Worm (Caenorhabditis elegans): ENCODE data around the gene cyp-13A4.

cyp-13A4 gene

DNA sequence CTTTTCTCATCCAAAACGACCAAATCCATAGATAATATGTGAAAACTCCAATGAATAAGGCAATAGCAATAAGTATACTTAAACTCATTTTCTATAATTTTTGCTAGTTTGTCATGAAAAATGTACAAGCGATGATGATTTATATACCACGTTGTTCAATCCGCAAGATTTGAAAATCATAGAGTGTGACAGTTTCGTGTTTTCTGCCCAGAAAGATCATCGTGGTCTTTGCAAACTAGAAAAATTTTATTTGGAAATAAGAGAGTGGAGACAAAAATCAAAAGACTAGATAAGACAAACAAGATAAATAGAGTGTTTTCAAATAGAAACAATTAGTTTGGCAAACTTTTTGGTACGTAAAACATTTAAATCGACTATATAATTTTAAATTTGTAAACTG is 4.3 kb downstream of the cyp-13A4 start, which contains the start of gene cyp-13A3:
TSS of gene cyp-13A3 (minus strand) at position 101 of the 400 bp plus-strand sequence.
- no peak for TF ChIP-seq unc-62 (GFP tag; optimal IDR thresholded peaks at IDR 0.05)

DNA sequence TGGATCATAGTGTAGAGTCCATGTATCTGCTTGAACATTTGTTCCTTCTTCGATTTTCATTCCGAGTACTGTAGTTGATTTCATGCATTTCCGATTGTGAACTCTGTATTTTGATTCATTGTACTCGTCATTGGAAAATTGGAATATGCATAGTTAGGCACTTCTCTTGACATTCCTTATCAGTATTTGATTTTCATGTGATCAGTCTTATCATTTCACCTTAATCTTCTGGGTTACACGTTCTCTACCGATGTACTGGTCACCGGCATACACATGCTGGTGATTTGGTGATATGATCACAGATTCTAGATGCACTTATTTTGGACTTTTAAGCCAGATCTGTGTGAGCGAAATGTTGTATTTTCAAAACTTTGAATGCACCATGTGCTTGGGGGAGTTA is 6.4 kb downstream of the cyp-13A4 start:
- TF ChIP-seq unc-62 (GFP tag; optimal IDR thresholded peaks at IDR 0.05), result no peak

DNA sequence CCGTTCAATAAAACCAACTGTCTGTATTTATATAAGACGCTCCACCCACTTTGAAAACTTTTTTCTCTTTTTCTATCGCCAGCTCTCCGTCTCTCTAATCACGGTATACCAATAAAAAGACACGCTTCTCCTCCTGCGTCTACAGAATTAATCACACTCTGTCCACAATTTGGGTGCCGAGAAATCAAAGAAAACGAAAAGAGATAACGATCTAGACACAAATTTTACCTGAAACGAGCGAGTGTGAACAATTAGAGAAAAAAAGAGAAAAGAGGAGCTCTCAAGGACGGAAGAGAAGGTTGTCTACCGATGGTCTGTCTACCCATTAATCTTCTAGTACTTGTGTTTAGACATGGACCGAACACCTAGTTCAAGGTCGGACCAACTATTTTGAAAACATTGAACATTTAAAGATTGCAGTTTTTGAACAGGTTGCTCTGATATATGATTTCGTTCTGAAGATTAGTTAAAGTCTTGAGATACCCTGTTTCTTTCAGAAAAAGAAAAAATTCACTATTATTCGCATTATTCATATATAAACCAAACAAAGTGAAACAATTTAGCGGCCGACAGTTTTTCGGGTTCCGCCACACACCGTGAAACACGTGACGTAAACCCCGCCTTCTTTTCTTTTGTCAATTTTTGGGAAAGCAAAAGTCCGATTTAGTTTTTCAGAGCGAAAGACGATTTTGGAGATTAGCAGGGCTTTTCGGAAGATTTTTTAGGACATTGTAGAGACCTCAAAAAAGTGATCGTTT is 10.0 kb downstream of the cyp-13A4 start, which contains the start of gene cyp-13A2:
TSS of gene cyp-13A2 (minus strand) at position 235 of the 758 bp plus-strand sequence.
- TF ChIP-seq unc-62 (GFP tag; optimal IDR thresholded peaks at IDR 0.05), result no peak

DNA sequence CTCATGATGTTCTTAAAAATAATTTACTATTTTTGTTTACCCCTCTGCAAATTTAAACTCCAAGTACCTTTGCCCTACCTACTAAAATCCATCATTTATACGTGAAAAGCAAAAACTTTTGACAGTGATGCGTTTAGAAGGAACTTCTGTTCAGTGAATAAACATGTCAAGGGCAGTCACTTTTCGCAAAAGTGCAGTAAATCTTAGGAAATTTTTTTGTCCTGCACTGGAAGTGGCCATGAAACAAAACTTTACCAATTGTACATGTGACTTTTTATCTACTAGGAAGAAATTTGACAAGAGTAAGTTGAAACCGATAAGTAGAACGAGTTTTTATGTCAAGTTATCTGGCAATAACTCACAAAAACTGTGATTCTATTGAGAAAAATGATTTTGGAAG is 11.3 kb downstream of the cyp-13A4 start:
- no peak for TF ChIP-seq unc-62 (GFP tag; optimal IDR thresholded peaks at IDR 0.05)

DNA sequence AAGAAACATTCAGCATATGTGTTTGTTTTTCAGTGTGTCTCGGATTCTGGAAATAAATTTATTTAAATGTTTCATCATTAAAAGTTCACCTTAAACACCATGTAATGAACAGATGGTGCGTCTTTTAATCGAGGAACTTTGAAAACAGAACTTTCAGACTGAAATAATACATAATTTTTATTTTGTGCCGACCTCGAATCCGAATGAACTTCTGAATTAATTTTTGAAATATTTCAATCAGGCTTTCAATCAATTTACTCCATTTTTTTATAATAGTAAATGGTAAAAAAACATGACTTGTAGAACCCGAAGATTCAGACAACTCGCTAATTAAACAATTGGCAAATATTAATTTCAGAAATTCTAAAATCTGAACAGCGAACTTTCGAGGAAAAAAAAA is 15.2 kb downstream of the cyp-13A4 start, which contains the start of gene T10B9.14:
TSS of gene T10B9.14 (minus strand) at position 101 of the 400 bp plus-strand sequence.
- TF ChIP-seq unc-62 (GFP tag; optimal IDR thresholded peaks at IDR 0.05), result no peak

DNA sequence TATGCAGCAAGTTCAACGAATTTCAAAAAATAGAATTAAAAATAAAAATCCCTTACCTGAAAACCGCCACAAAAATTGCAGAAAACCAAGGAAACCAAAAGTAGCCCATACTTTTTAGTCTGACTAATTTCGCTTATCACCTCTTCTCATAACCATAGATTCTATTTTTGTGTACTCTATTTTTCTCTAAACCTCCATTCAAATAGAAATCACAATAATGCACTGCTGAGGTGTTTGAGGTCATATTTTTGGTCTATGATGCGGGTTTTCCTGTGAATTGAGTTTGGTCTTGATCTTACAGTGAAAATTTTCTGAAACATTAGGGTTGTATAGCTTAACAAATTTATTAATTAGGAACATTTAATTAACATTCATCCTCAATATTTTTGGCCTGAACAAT is 15.7 kb downstream of the cyp-13A4 start, which contains the start of gene cyp-13A1:
TSS of gene cyp-13A1 (minus strand) at position 156 of the 400 bp plus-strand sequence.
- no peak for TF ChIP-seq unc-62 (GFP tag; optimal IDR thresholded peaks at IDR 0.05)

DNA sequence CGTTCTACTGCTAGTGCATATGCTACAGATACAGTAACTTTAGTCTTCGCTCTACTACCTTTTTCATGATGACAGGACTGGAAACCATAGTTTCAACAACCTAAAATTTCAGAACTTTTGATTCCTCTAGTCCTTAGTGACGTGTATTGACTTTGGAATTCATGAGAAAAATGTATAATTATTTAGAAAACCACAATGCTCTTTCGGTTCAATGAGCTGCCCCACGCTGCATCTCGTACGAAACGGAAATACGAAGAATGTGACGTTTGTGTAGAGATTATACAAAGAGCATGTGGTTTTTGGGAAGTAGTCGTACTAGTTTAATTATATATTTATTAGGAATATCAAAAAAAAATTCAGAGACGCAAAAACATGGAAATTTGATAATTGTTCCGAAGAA is 19.0 kb downstream of the cyp-13A4 start:
- no peak for TF ChIP-seq unc-62 (GFP tag; optimal IDR thresholded peaks at IDR 0.05)

DNA sequence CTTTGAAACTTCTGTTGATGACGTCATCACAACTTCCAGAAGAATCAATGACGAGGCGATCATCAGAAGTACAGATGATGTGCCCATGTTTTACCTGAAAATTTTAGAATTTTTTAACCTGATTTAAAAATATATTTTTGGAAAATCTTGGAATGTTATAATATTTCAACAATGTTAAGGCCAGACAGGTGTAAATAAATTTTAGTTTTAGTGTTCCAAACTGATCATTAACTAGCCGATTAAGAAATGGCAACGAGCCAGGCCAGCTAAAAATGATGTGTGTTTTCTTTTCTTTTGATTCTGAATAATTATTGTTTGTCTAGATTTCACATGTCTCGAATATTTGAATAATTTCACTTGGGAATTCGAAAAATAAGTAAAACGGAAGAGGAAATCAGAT is 21.8 kb downstream of the cyp-13A4 start, which contains the start of gene T10B9.9:
TSS of gene T10B9.9 (minus strand) at position 101 of the 400 bp plus-strand sequence.
- TF ChIP-seq unc-62 (GFP tag; optimal IDR thresholded peaks at IDR 0.05), result no peak

DNA sequence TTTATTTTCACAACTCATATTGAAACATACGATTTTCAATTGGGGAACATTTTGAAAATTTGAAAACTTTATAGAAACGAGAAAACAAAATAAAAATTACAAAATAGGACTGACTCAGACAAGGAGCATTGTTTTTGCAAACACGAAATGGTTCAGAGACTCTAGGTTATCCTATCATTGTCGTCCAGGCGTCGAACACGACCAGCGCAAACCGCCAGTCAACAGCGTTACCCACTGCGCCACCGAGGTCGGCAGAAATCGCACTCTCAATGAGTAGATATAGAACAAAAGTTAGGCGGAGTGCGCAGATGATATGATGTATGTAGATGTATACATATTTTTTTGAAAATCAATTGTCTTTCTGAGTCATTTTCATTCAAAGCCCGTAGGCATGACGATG is 22.9 kb downstream of the cyp-13A4 start:
- TF ChIP-seq unc-62 (GFP tag; optimal IDR thresholded peaks at IDR 0.05), result no peak

DNA sequence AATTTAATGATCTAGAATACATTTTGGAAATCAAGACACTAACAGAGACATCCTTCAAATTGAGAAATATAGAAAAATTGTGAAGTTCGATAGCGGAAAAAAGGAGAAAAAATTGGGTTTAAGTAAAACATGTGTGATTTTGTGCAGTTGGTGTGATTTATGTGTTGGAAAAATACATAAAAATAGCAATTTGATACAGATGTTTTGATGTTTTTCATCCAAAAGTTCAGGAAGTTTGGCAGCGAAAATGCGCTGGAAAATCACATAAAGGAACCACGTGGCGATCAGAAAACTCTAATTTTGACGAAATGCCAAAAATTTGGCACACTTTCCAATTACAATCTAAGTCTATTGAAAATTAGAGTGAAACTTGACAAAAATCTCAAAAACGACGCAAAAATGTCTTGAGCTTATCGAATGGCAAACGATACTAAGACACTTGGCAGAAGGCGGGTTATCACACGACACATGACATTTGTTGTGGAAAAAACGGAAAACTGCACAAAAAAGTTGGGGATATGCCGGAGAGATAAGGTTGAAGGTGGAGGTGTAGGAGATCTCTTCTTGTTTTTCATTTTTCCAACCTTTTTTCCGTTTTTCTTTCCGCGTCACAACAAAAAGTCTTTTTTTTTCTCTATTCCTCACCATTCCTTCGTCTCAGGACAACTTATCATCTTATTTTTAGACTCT is 23.5 kb downstream of the cyp-13A4 start, which contains the start of gene ZK1321.4:
TSS of gene ZK1321.4 (minus strand) at position 51 of the 690 bp plus-strand sequence.
- no peak for TF ChIP-seq unc-62 (GFP tag; optimal IDR thresholded peaks at IDR 0.05)

DNA sequence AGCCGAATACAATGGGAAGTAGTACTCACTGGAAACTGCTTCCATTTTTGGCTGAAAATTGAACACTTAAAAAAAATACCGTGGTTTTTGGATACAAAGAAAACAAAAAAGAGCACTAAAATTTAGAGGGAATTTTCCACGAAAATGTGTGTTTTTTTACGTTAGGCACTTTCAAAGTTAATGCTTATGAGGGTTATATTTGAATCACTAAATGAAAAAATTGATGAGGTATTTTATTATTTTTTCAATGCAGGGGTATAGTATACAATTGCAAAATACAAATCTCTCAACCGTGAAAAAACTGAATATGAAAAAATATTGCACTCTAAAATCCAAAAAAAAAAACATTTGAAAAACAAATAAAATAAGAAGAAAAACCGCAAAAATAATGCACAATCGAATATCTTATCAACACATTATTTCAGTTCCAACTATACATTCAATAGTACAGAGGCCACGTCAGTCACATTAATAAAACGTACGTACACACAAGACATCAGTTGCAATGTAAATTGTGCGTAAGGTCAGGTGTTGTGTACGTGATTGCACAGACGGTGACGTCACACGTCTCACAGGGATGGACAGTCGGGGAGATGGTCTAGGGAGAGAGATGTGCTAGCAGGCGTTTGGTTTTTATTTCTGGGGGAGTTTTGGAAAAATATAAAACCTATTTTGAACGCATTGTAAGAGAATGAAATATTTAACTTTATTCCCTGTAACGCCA is 27.6 kb downstream of the cyp-13A4 start, which contains the start of gene aqp-10:
TSS of gene aqp-10 (minus strand) at position 51 of the 724 bp plus-strand sequence.
- TF ChIP-seq unc-62 (GFP tag; optimal IDR thresholded peaks at IDR 0.05), result no peak

DNA sequence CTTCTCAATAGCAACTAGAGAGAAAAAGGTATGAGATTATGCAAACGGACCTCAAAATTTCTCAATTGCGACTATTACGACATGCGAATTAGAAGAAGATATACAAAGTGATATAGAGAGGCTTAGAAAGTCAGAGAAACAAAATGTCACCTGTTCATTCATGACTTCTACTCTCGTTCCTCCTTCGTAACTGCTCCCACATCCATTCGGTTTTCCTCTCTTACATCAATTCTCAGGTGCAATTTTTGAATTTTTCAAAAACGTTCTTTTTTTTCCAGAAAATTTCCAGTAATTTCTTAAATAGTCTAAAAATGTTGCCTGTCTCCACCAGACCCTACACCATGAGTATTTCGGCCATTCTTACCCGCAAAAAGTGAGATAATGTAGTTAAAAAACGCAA is 32.8 kb downstream of the cyp-13A4 start:
- TF ChIP-seq unc-62 (GFP tag; optimal IDR thresholded peaks at IDR 0.05), result no peak

DNA sequence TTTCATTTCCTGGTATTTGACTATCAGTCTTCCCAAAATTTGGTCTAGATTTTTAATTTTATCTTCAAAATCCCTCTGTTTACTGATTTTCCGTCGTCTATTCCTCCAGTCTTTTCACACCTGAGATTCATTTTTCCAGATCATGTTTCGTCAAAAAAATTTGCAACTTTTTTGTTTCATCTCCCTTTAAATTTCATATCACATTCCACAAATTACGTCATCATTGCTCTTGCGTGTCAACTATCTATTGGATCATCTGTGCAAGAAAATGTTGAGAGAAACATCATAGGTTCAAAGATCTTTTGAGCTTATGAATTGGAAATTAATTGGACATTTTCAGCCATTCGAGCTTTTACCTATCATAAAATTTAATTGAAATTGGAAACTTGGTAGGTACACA is 38.2 kb downstream of the cyp-13A4 start:
- no peak for TF ChIP-seq unc-62 (GFP tag; optimal IDR thresholded peaks at IDR 0.05)

DNA sequence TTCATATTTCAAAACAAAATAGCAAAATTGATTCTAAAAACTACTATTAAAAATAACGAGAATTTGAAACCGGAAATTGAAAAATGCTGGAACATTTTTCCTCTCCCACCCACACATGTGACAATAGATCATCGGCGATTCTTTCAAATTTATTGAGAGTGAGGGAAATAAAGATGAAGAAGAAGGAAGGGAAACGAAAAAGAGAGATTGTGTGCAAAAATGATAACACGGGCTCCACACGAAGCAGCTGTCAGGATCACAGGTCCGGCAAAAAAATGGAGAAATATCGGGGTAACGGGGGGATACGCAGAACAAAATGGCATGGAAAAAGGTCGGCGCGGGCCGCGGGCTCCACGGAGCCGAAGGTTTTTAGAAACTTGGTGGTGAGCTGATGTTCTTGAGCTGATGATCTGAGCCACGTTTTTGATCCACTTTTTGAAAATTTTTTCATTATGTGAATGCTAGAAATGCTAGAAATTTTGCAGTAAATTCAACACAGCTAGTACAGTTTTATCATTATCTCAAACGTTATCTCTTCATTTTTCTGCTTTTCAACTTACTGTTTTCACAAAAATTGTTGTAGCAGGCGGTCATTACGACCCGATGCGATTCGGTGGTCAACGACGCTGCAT is 39.8 kb downstream of the cyp-13A4 start, which contains the start of gene shk-1:
TSS of gene shk-1 (plus strand) at position 582 of the 632 bp plus-strand sequence.
- no peak for TF ChIP-seq unc-62 (GFP tag; optimal IDR thresholded peaks at IDR 0.05)

DNA sequence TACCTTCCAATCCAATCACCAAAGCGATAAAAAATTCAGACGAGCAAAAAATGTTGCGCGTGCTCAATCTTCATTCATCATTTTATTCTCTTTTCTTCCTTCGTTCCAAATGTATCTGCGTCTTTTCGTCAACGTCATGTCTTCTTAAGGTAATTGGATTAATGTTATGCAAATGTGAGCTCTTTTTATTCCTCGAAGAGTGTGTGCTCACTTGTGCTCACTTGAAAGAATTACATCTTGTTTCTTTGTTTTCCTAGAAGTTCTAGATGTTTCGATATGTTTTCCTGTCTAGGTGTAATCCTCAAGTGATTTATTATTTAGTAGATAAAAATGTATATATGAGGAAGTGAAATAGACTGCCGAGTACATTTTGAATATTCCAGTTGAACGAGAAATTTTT is 42.1 kb downstream of the cyp-13A4 start:
- no peak for TF ChIP-seq unc-62 (GFP tag; optimal IDR thresholded peaks at IDR 0.05)
